Worm (Caenorhabditis elegans) whole organism, L2 larva: ENCODE measurements around the gene F53A9.1.

Source experiments
- egl-27 ChIP-seq: sonication (generic microtip); optimal IDR thresholded peaks from 3 replicates; lab custom pipeline; 2017; ENCODE audit warnings: missing biosample characterization, missing genetic modification reagents, missing genetic modification characterization
- snpc-4 ChIP-seq: fragments of 150-350 bp; optimal IDR thresholded peaks from 2 replicates; lab custom pipeline; 2014; ENCODE audit warnings: missing biosample characterization, missing genetic modification characterization

DNA sequence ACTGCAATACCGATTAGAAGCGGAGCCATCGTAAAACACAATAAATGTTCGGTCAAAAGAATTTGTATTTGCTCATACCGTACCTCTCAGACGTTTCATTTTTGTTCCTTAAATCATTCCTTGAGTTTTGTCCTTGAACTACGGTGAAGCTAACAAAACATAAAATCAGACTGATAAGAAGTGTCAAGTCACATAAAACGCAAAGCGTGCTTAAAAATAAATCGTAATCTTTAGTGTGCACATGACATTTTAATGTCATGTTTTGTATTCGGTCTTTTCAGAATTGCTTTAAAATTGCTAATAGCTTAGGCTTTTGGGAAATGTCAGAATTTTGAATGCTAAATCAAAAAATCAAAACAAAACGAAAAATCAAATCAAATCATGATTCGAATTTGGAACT lies 1.3 kb downstream of the F53A9.1 start:
- no peak for TF ChIP-seq snpc-4 (tag; lab: Kevin White, UChicago)
- no peak for TF ChIP-seq egl-27 (tag; lab: Kevin White, UChicago)
